Fruit fly (Drosophila melanogaster) whole organism, wandering third instar larva: ENCODE results near the gene rngo.

Experiments
- HLH106 ChIP-seq: fragments of 200-800 bp; optimal IDR thresholded peaks from 3 replicates; lab custom pipeline; 2019; ENCODE audit warnings: missing biosample characterization, mild to moderate bottlenecking, missing genetic modification characterization, moderate library complexity
- psq ChIP-seq: fragments of 200-800 bp; sonication (Bioruptor generic); optimal IDR thresholded peaks from 3 replicates; lab custom pipeline; 2017; ENCODE audit warnings: missing biosample characterization, mild to moderate bottlenecking, missing genetic modification characterization, moderate library complexity

- no peak for TF ChIP-seq HLH106 (tag; lab: Kevin White, UChicago)
- TF ChIP-seq psq (GFP tag; lab: Kevin White, UChicago) = no peak
Observed at dm6 chrX:16442361-16442760, 1.1 kb downstream of the rngo start.
